Worm (Caenorhabditis elegans): ENCODE measurements around the gene Y22D7AL.3.

Gene Y22D7AL.3

DNA sequence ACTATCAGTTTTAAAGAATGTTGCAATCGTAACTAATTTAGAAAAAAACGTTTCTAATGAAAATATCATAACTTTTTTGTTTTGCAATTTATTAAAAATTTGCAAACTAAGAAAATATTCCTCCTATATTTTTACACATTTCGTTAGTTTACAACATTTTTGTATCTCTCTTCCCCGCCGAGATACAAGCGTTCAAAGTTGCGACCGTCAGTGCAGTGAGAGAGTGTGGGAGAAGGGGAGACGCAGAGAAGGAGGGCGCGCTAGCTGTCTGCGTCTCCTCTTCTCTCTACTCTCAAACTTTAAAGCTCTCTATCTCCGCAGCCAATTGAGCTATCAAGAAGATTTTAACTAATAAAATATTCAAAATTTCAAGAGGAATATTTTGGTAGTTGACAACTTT is 39.1 kb downstream of the Y22D7AL.3 start:
- TF ChIP-seq lsy-2 (tag; optimal IDR thresholded peaks at IDR 0.05), result no peak
- no peak for TF ChIP-seq C34B4.2 (tag; optimal IDR thresholded peaks at IDR 0.05)
- TF ChIP-seq ztf-4 (tag; optimal IDR thresholded peaks at IDR 0.05), result no peak
- no peak for TF ChIP-seq unc-62 (GFP tag; optimal IDR thresholded peaks at IDR 0.05)
- TF ChIP-seq ama-1 (optimal IDR thresholded peaks at IDR 0.05), result no peak
- no peak for TF ChIP-seq ets-5 (GFP tag; IDR thresholded peaks at IDR 0.05)
- TF ChIP-seq nhr-12 (tag; optimal IDR thresholded peaks at IDR 0.05), result no peak
- no peak for TF ChIP-seq unc-86 (tag; optimal IDR thresholded peaks at IDR 0.05)
- TF ChIP-seq ces-1 (GFP tag; optimal IDR thresholded peaks at IDR 0.05), result no peak
- TF ChIP-seq sup-37 (GFP tag; optimal IDR thresholded peaks at IDR 0.05), result no peak
- TF ChIP-seq lin-15B (tag; optimal IDR thresholded peaks at IDR 0.05), result no peak

DNA sequence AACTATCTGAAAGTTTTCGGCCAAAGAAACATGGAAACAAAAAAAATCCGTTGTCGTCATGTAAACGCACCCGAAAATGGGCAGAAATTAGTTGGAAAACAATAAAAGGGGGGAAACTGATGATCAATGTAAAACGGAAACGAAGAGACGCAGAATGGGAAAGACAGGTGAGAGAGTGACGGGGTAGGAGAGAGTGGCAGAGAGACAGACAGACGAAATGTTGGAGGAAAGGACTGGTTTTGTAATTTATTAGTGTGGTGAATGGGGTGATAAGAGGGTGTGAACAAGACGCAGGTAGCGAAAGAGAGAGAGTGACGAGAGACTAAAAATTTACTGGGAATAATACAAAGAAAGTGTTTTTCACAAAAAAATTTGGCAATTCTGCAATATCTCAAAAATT is 39.7 kb downstream of the Y22D7AL.3 start:
- TF ChIP-seq tbx-2 (tag; optimal IDR thresholded peaks at IDR 0.05) (peak; percentile 85), tlp-1 (tag; optimal IDR thresholded peaks at IDR 0.05) (no peak), pqm-1 (tag; optimal IDR thresholded peaks at IDR 0.05) (no peak), nhr-19 (GFP tag; conservative IDR thresholded peaks at IDR 0.05) (peak; percentile 83), jun-1 (tag; optimal IDR thresholded peaks at IDR 0.05) (peak; percentile 74), C34B4.2 (tag; optimal IDR thresholded peaks at IDR 0.05) (no peak), nhr-20 (tag; optimal IDR thresholded peaks at IDR 0.05) (peak; percentile 90), efl-3 (GFP tag; optimal IDR thresholded peaks at IDR 0.05) (peak; percentile 5), zip-4 (GFP tag; optimal IDR thresholded peaks at IDR 0.05) (no peak), aly-2 (tag; optimal IDR thresholded peaks at IDR 0.05) (peak; percentile 10), ceh-63 (GFP tag; optimal IDR thresholded peaks at IDR 0.05) (no peak), blmp-1 (tag; optimal IDR thresholded peaks at IDR 0.05) (peak; percentile 78), ceh-82 (tag; optimal IDR thresholded peaks at IDR 0.05) (peak; percentile 11 to 51 (median 14)), unc-62 (GFP tag; optimal IDR thresholded peaks at IDR 0.05) (no peak), lir-3 (tag; optimal IDR thresholded peaks at IDR 0.05; ENCODE audit: poor library complexity) (no peak), nhr-12 (tag; optimal IDR thresholded peaks at IDR 0.05) (no peak), snu-23 (GFP tag; optimal IDR thresholded peaks at IDR 0.05) (peak; percentile 85), nhr-11 (tag; optimal IDR thresholded peaks at IDR 0.05) (no peak), lin-13 (GFP tag; optimal IDR thresholded peaks at IDR 0.05) (peak; percentile 75), skn-1 (tag; optimal IDR thresholded peaks at IDR 0.05) (peak; percentile 20), mep-1 (tag; optimal IDR thresholded peaks at IDR 0.05) (peak; percentile 77), lsy-2 (tag; optimal IDR thresholded peaks at IDR 0.05) (peak; percentile 74 to 80), ama-1 (optimal IDR thresholded peaks at IDR 0.05) (no peak), dsc-1 (tag; optimal IDR thresholded peaks at IDR 0.05) (peak; percentile 48), mab-9 (GFP tag; IDR thresholded peaks at IDR 0.05) (peak; percentile 37; the same call in 1 of the 2 replicates), xbp-1 (tag; optimal IDR thresholded peaks at IDR 0.05) (peak; percentile 50), aha-1 (tag; optimal IDR thresholded peaks at IDR 0.05) (no peak), efl-1 (optimal IDR thresholded peaks at IDR 0.05) (peak; percentile 79 to 80), efl-1 (GFP tag; optimal IDR thresholded peaks at IDR 0.05 in 1 of 2) (peak; percentile 30 to 95), ceh-8 (GFP tag; optimal IDR thresholded peaks at IDR 0.05) (no peak), sup-37 (GFP tag; optimal IDR thresholded peaks at IDR 0.05) (no peak), hlh-4 (tag; optimal IDR thresholded peaks at IDR 0.05) (no peak), mef-2 (tag; optimal IDR thresholded peaks at IDR 0.05) (no peak), nhr-84 (tag; optimal IDR thresholded peaks at IDR 0.05) (no peak), ztf-4 (tag; optimal IDR thresholded peaks at IDR 0.05) (peak; percentile 75), fos-1 (tag; optimal IDR thresholded peaks at IDR 0.05) (peak; percentile 70), hlh-17 (GFP tag; optimal IDR thresholded peaks at IDR 0.05; ENCODE audit: borderline replicate concordance) (no peak), alr-1 (tag; optimal IDR thresholded peaks at IDR 0.05; ENCODE audit: borderline replicate concordance) (no peak), C16A3.4 (tag; optimal IDR thresholded peaks at IDR 0.05) (peak; percentile 40), lin-14 (GFP tag; optimal IDR thresholded peaks at IDR 0.05) (peak; percentile 92), nhr-28 (tag; optimal IDR thresholded peaks at IDR 0.05) (no peak), unc-130 (tag; optimal IDR thresholded peaks at IDR 0.05) (peak; percentile 95), lin-15B (tag; optimal IDR thresholded peaks at IDR 0.05) (no peak), fkh-10 (GFP tag; optimal IDR thresholded peaks at IDR 0.05) (no peak), ces-1 (GFP tag; optimal IDR thresholded peaks at IDR 0.05) (no peak), sptf-1 (tag; optimal IDR thresholded peaks at IDR 0.05) (no peak), isw-1 (GFP tag; IDR thresholded peaks at IDR 0.05) (no peak), elt-2 (tag; optimal IDR thresholded peaks at IDR 0.05) (peak; percentile 90), irx-1 (tag; optimal IDR thresholded peaks at IDR 0.05) (peak; percentile 52)

Measured in whole organism, L1 larva.